Worm (Caenorhabditis elegans) whole organism, late embryonic: ENCODE measurements around the gene F49E12.7.

Experiments used
- ama-1 ChIP-seq: fragments of 150-350 bp; optimal IDR thresholded peaks from 2 replicates; lab custom pipeline; 2014
- gmeb-2 ChIP-seq: sonication (generic microtip); optimal IDR thresholded peaks from 2 replicates; lab custom pipeline; 2016; ENCODE audit warnings: missing genetic modification characterization, inconsistent platforms, missing compliant biosample characterization

DNA sequence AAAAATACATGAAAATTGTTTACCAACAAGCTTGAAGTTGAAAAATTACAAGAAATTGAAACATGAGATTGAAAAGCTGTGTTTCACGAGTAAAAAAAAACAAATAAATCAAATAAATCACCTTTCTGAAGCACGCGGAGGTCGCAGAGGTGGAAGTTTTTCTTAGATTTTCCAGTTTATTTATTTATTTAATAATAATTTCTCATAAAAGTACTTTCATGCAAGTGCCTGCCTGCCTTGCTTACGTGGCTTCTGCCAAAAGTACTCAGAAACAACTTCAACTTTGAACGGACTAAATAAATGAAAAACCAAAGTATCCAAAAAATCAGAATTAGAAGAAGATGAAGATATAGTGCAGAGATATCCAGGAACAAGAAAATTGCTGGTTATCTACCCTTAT, 36.0 kb upstream of the F49E12.7 start, which contains the start of gene acp-2:
- no peak for TF ChIP-seq ama-1
- TF ChIP-seq gmeb-2 (tag; lab: Kevin White, UChicago), result no peak
